Worm (Caenorhabditis elegans) whole organism, L4/young adult: ENCODE data around the gene nspg-8.

Source experiments
- W03F9.2 ChIP-seq: fragments of 150-350 bp; optimal IDR thresholded peaks from 2 replicates; lab custom pipeline; 2014; ENCODE audit warnings: missing biosample characterization, missing genetic modification characterization
- him-1 ChIP-seq: sonication (generic microtip); optimal IDR thresholded peaks from 2 replicates; lab custom pipeline; 2016; ENCODE audit warnings: missing genotype, missing genetic modification reagents, missing genetic modification characterization, missing compliant biosample characterization

DNA sequence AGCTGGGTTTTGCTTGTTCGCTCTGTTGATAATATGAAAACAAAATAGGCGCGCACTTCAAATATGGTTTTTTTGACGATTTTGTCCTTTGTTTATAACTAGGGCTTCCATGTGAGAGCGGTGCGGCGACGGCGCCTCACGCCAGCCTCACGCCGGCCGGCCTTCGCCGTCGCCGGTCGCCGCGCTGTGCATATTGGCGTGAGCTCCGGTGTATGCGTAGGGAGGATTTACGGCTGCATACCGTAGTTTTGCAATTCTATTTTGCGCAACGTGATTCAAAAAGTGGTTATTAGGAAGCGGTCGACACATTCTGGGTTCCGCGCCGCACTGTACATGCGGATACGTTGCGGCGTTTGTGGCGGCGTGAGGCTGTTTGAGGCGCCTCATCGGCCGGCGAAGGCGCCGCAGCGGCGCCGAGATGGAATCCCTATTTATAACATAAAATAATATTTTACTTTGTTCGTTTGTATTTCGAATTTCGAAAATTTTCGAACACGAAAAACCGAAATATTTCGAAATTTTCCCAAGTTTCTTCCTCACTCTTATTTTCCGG is 32.3 kb downstream of the nspg-8 start:
- TF ChIP-seq him-1 (tag; lab: Kevin White, UChicago) (no peak), W03F9.2 (no peak)
